Worm (Caenorhabditis elegans) whole organism, L3 larva: ENCODE data around the gene T15B7.8.

ENCODE experiments used
- ama-1 ChIP-seq: fragments of 150-350 bp; optimal IDR thresholded peaks from 2 replicates; lab custom pipeline; 2018
- nhr-23 ChIP-seq: fragments of 150-350 bp; optimal IDR thresholded peaks from 2 replicates; lab custom pipeline; 2014; ENCODE audit warnings: missing biosample characterization, missing genetic modification reagents, missing genetic modification characterization
- nhr-76 ChIP-seq: fragments of 150-350 bp; sonication (generic microtip); optimal IDR thresholded peaks from 5 replicates; lab custom pipeline; 2014; ENCODE audit warnings: missing biosample characterization, missing genetic modification characterization
- snpc-4 ChIP-seq: fragments of 150-350 bp; optimal IDR thresholded peaks from 2 replicates; lab custom pipeline; 2014; ENCODE audit warnings: missing biosample characterization, missing genetic modification characterization
- tbx-2 ChIP-seq: sonication (generic microtip); optimal IDR thresholded peaks from 2 replicates; lab custom pipeline; 2016; ENCODE audit warnings: mild to moderate bottlenecking, missing genetic modification characterization, missing compliant biosample characterization

DNA sequence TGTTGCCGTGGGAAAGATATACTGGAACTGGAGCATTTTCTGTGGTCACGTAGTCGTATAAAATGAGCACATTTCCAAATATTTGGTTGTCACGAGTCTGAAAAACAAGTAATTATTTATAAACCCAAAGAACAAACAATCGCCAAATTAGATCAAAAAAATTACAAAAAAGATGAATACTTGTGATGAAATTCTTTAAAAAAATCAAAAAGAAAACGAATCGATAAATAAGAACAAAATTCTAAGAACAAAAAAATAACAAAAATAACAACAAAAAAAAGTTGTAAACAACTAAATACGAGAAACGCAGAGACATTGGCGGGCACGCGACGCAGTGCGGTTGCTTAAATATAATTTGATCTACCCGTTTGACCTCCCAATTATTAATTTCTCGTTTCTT, 47.9 kb upstream of the T15B7.8 start, which contains the start of gene ZC404.16:
- TF ChIP-seq snpc-4 (tag; lab: Kevin White, UChicago) = no peak
- TF ChIP-seq ama-1 (lab: Kevin White, UChicago) = no peak
- TF ChIP-seq nhr-76 = no peak
- TF ChIP-seq nhr-23 (tag; lab: Kevin White, UChicago) = no peak
- no peak for TF ChIP-seq tbx-2
